Worm (Caenorhabditis elegans): ENCODE measurements around the gene K11H12.5.

The K11H12.5 gene

ce11 chrIV:658497-659177 lies 17.7 kb upstream of the K11H12.5 start:
- TF ChIP-seq W03F9.2 (tag; optimal IDR thresholded peaks at IDR 0.05) (no peak), dao-5 (tag; optimal IDR thresholded peaks at IDR 0.05) (no peak), him-1 (tag; optimal IDR thresholded peaks at IDR 0.05) (no peak)

- TF ChIP-seq him-1 (tag; optimal IDR thresholded peaks at IDR 0.05), result no peak
Measured at ce11 chrIV:659585-659984, 16.8 kb upstream of the K11H12.5 start.

ce11 chrIV:661623-662022 lies 14.8 kb upstream of the K11H12.5 start:
- TF ChIP-seq him-1 (tag; optimal IDR thresholded peaks at IDR 0.05) (no peak), dao-5 (tag; optimal IDR thresholded peaks at IDR 0.05) (no peak), W03F9.2 (tag; optimal IDR thresholded peaks at IDR 0.05) (no peak)

- no peak for TF ChIP-seq W03F9.2 (tag; optimal IDR thresholded peaks at IDR 0.05)
- no peak for TF ChIP-seq him-1 (tag; optimal IDR thresholded peaks at IDR 0.05)
- TF ChIP-seq dao-5 (tag; optimal IDR thresholded peaks at IDR 0.05), result no peak
Measured at ce11 chrIV:664122-664521, 12.3 kb upstream of the K11H12.5 start.

ce11 chrIV:665225-665624 lies 11.2 kb upstream of the K11H12.5 start, which contains the start of gene K11H12.7:
Gene K11H12.7 (plus strand): TSS chrIV:665525.
- TF ChIP-seq W03F9.2 (tag; optimal IDR thresholded peaks at IDR 0.05), result no peak
- TF ChIP-seq him-1 (tag; optimal IDR thresholded peaks at IDR 0.05), result no peak
- TF ChIP-seq dao-5 (tag; optimal IDR thresholded peaks at IDR 0.05), result no peak

ce11 chrIV:666991-667390 lies 9.4 kb upstream of the K11H12.5 start, which contains the start of gene K11H12.6:
Gene K11H12.6 (plus strand): TSS chrIV:667291.
- TF ChIP-seq him-1 (tag; optimal IDR thresholded peaks at IDR 0.05) (no peak), dao-5 (tag; optimal IDR thresholded peaks at IDR 0.05) (no peak), W03F9.2 (tag; optimal IDR thresholded peaks at IDR 0.05) (no peak)

- no peak for TF ChIP-seq dao-5 (tag; optimal IDR thresholded peaks at IDR 0.05)
- no peak for TF ChIP-seq him-1 (tag; optimal IDR thresholded peaks at IDR 0.05)
- TF ChIP-seq W03F9.2 (tag; optimal IDR thresholded peaks at IDR 0.05), result no peak
Measured at ce11 chrIV:670455-670854, 5.9 kb upstream of the K11H12.5 start, which contains the start of gene K11H12.11. Gene K11H12.11 (minus strand): TSS chrIV:670555.

ce11 chrIV:673313-673712 lies 3.1 kb upstream of the K11H12.5 start, which contains the start of gene K11H12.3:
Gene K11H12.3 (minus strand): TSS chrIV:673480.
- TF ChIP-seq dao-5 (tag; optimal IDR thresholded peaks at IDR 0.05) (no peak), him-1 (tag; optimal IDR thresholded peaks at IDR 0.05) (no peak), W03F9.2 (tag; optimal IDR thresholded peaks at IDR 0.05) (no peak)

- TF ChIP-seq him-1 (tag; optimal IDR thresholded peaks at IDR 0.05) (no peak), dao-5 (tag; optimal IDR thresholded peaks at IDR 0.05) (no peak), W03F9.2 (tag; optimal IDR thresholded peaks at IDR 0.05) (no peak)
Measured at ce11 chrIV:675471-676159, 765 bp upstream of the K11H12.5 start, which contains the start of the genes K11H12.4 and K11H12.10. Gene K11H12.4 (minus strand): TSS chrIV:675883. Gene K11H12.10 (plus strand): TSS chrIV:676075.

ce11 chrIV:682726-683340 lies 6.5 kb downstream of the K11H12.5 start:
- TF ChIP-seq dao-5 (tag; optimal IDR thresholded peaks at IDR 0.05) (peak; percentile 57), W03F9.2 (tag; optimal IDR thresholded peaks at IDR 0.05) (no peak), him-1 (tag; optimal IDR thresholded peaks at IDR 0.05) (peak; percentile 41)

- no peak for TF ChIP-seq him-1 (tag; optimal IDR thresholded peaks at IDR 0.05)
Measured at ce11 chrIV:684197-684596, 7.8 kb downstream of the K11H12.5 start, which contains the start of gene cutl-28. Gene cutl-28 (plus strand): TSS chrIV:684497.

- TF ChIP-seq dao-5 (tag; optimal IDR thresholded peaks at IDR 0.05), result no peak
- no peak for TF ChIP-seq W03F9.2 (tag; optimal IDR thresholded peaks at IDR 0.05)
- no peak for TF ChIP-seq him-1 (tag; optimal IDR thresholded peaks at IDR 0.05)
Measured at ce11 chrIV:684748-685147, 8.4 kb downstream of the K11H12.5 start.

ce11 chrIV:698304-698703 lies 21.9 kb downstream of the K11H12.5 start, which contains the start of gene Y55F3C.17:
Gene Y55F3C.17 (minus strand): TSS chrIV:698404.
- no peak for TF ChIP-seq him-1 (tag; optimal IDR thresholded peaks at IDR 0.05)
- no peak for TF ChIP-seq W03F9.2 (tag; optimal IDR thresholded peaks at IDR 0.05)
- no peak for TF ChIP-seq dao-5 (tag; optimal IDR thresholded peaks at IDR 0.05)

ce11 chrIV:707635-708034 lies 31.3 kb downstream of the K11H12.5 start, which contains the start of gene cutl-26:
Gene cutl-26 (minus strand): TSS chrIV:707735.
- no peak for TF ChIP-seq W03F9.2 (tag; optimal IDR thresholded peaks at IDR 0.05)
- TF ChIP-seq dao-5 (tag; optimal IDR thresholded peaks at IDR 0.05), result no peak
- no peak for TF ChIP-seq him-1 (tag; optimal IDR thresholded peaks at IDR 0.05)

Measured in whole organism, L4/young adult.